Fruit fly (Drosophila melanogaster) Kc167 (cell line): Measurements from ENCODE around the gene jp.

ENCODE experiments used
- h ChIP-seq: fragments of >200 bp; optimal IDR thresholded peaks from 3 replicates; lab custom pipeline; 2018; ENCODE audit warnings: missing external identifiers
- insv ChIP-seq: fragments of >200 bp; optimal IDR thresholded peaks from 3 replicates; lab custom pipeline; 2018; ENCODE audit warnings: missing external identifiers

dm6 chr2L:9562713-9563112, 3.8 kb downstream of the jp start:
- TF ChIP-seq insv (no peak), h (lab: Kevin White, UChicago) (no peak)
